Worm (Caenorhabditis elegans): ENCODE measurements around the gene F25G6.1.

DNA sequence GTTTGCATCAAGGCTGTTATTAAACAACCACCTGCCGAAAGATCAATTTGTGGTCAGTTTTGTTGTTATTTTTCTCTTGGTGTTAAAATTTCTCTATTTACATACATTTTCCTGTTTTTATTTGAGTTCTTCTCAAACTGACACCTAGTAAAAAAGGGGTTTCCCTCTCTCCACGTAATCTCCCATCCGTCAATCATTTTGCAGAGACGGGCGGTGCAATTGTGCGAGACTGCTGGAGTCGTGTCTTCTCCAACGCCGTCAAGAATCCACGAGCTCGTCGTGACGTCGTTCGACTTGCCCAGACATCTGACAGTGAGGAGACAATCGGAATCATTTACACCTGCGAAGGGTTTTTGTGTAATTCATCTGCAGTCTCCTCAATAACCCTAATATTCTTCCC, 51.5 kb downstream of the F25G6.1 start:
- TF ChIP-seq lin-15B (tag; optimal IDR thresholded peaks at IDR 0.05) (no peak), egl-27 (tag; optimal IDR thresholded peaks at IDR 0.05) (no peak), lin-13 (GFP tag; optimal IDR thresholded peaks at IDR 0.05) (no peak), lir-3 (tag; optimal IDR thresholded peaks at IDR 0.05) (no peak)
